Fruit fly (Drosophila melanogaster) whole organism, pupa: ENCODE measurements around the gene jhamt.

Experiments
- CG10348 ChIP-seq: fragments of 200-800 bp; sonication (Bioruptor generic); IDR thresholded peaks from 2 replicates; pipeline ENCODE4 v1.3.6; 2022; ENCODE audit warnings: missing biosample characterization, missing genetic modification characterization
- CG12605 ChIP-seq: fragments of 200-800 bp; sonication (Bioruptor generic); IDR thresholded peaks from 2 replicates; pipeline ENCODE4 v1.3.6; 2022; ENCODE audit warnings: missing biosample characterization, missing genetic modification characterization
- CG13204 ChIP-seq: fragments of 200-800 bp; sonication (Bioruptor generic); optimal IDR thresholded peaks from 2 replicates; lab custom pipeline; 2018; ENCODE audit warnings: missing biosample characterization, mild to moderate bottlenecking, missing genetic modification characterization, moderate library complexity
- CG14655 ChIP-seq: fragments of 200-800 bp; sonication (Bioruptor generic); optimal IDR thresholded peaks from 3 replicates; lab custom pipeline; 2017; ENCODE audit warnings: mild to moderate bottlenecking, missing biosample characterization, missing genetic modification reagents, missing genetic modification characterization
- CG15710 ChIP-seq: fragments of 200-800 bp; sonication (Bioruptor generic); optimal IDR thresholded peaks from 2 replicates; lab custom pipeline; 2018; ENCODE audit warnings: missing biosample characterization, mild to moderate bottlenecking, missing genetic modification characterization, moderate library complexity
- CG17806 ChIP-seq: fragments of 200-800 bp; sonication (Bioruptor generic); optimal IDR thresholded peaks from 2 replicates; lab custom pipeline; 2018; ENCODE audit warnings: missing biosample characterization, mild to moderate bottlenecking, missing genetic modification characterization, moderate library complexity
- CG32121 ChIP-seq: fragments of 200-800 bp; sonication (Bioruptor generic); IDR thresholded peaks from 2 replicates; pipeline ENCODE4 v1.3.6; 2022; ENCODE audit warnings: missing biosample characterization, missing genetic modification characterization
- CG34367 ChIP-seq: fragments of 200-800 bp; sonication (Bioruptor generic); optimal IDR thresholded peaks from 2 replicates; lab custom pipeline; 2018; ENCODE audit warnings: missing biosample characterization, mild to moderate bottlenecking, missing genetic modification characterization
- CG4496 ChIP-seq: fragments of 200-800 bp; sonication (Bioruptor generic); IDR thresholded peaks from 3 replicates; pipeline ENCODE4 v1.3.6; 2022; ENCODE audit warnings: missing biosample characterization, missing genetic modification characterization
- CG8159 ChIP-seq: fragments of 200-800 bp; sonication (Bioruptor generic); optimal IDR thresholded peaks from 3 replicates; lab custom pipeline; 2018; ENCODE audit warnings: missing biosample characterization, mild to moderate bottlenecking, missing genetic modification characterization, moderate library complexity
- CG8301 ChIP-seq: fragments of 200-800 bp; sonication (Bioruptor generic); optimal IDR thresholded peaks from 2 replicates; lab custom pipeline; 2018; ENCODE audit warnings: missing biosample characterization, mild to moderate bottlenecking, missing genetic modification characterization
- CG9948 ChIP-seq: fragments of 200-800 bp; sonication (Bioruptor generic); optimal IDR thresholded peaks from 2 replicates; lab custom pipeline; 2018; ENCODE audit warnings: missing biosample characterization, mild to moderate bottlenecking, missing genetic modification characterization, moderate library complexity
- D1 ChIP-seq: fragments of 200-800 bp; sonication (Bioruptor generic); optimal IDR thresholded peaks from 2 replicates; lab custom pipeline; 2018; ENCODE audit warnings: missing biosample characterization, mild to moderate bottlenecking, missing genetic modification characterization, moderate library complexity
- EcR ChIP-seq: fragments of 200-800 bp; sonication (Bioruptor generic); optimal IDR thresholded peaks from 3 replicates; lab custom pipeline; 2019; ENCODE audit warnings: missing biosample characterization, missing genetic modification characterization, mild to moderate bottlenecking, moderate library complexity, missing genetic modification reagents
- Ets98B ChIP-seq: fragments of 200-800 bp; sonication (Bioruptor generic); IDR thresholded peaks from 2 replicates; pipeline ENCODE4 v1.3.6; 2022; ENCODE audit warnings: missing biosample characterization, missing genetic modification characterization
- Pif1A ChIP-seq: fragments of 200-800 bp; sonication (Bioruptor generic); optimal IDR thresholded peaks from 3 replicates; lab custom pipeline; 2016; ENCODE audit warnings: missing biosample characterization, missing genetic modification characterization
- Pif1B ChIP-seq: fragments of 200-800 bp; sonication (Bioruptor generic); optimal IDR thresholded peaks from 3 replicates; lab custom pipeline; 2016; ENCODE audit warnings: missing biosample characterization, missing genetic modification characterization
- Snoo ChIP-seq: fragments of 200-800 bp; sonication (Bioruptor generic); optimal IDR thresholded peaks from 3 replicates; lab custom pipeline; 2017; ENCODE audit warnings: missing biosample characterization, mild to moderate bottlenecking, missing genetic modification characterization, inconsistent platforms
- fd96Ca ChIP-seq: fragments of 200-800 bp; sonication (Bioruptor generic); IDR thresholded peaks from 3 replicates; pipeline ENCODE4 v1.3.6; 2022; ENCODE audit warnings: missing biosample characterization, missing genetic modification characterization
- gl ChIP-seq: fragments of 200-800 bp; sonication (Bioruptor generic); optimal IDR thresholded peaks from 2 replicates; lab custom pipeline; 2018; ENCODE audit warnings: missing biosample characterization, mild to moderate bottlenecking, missing genetic modification characterization
- rn ChIP-seq: fragments of 200-800 bp; sonication (Bioruptor generic); IDR thresholded peaks from 2 replicates; pipeline ENCODE4 v1.3.6; 2022; ENCODE audit warnings: missing biosample characterization, missing genetic modification characterization

jhamt gene

DNA sequence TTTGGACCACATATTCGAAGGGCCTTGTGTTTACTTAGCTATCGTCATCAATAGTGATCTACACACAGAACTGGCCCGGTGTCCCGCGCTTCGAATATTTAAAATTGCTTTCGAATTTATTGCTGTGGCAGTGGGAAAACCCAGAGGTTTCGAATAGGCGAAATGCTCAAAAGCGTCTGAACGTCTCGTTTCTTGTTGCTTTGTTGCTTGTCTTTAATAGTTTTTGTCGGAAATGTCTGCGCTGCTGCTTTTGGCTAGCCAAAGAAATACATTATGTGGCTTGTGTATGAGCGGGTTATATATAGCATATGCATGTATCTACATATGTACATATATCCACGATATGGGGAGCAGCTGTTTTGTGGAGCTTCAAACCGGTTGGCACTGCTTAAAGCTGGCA is 44.5 kb upstream of the jhamt start:
- TF ChIP-seq D1 (tag; lab: Kevin White, UChicago) = no peak
- no peak for TF ChIP-seq CG15710 (tag; lab: Kevin White, UChicago)
- no peak for TF ChIP-seq EcR (GFP tag; lab: Kevin White, UChicago)
- no peak for TF ChIP-seq fd96Ca (GFP tag; lab: Robert Waterston, UW)
- 0 out of 3 replicates have a peak, but pooled peaks have one; percentile 23 for TF ChIP-seq CG4496
- TF ChIP-seq CG8301 (tag; lab: Kevin White, UChicago) = no peak
- TF ChIP-seq CG9948 (tag; lab: Kevin White, UChicago) = no peak

DNA sequence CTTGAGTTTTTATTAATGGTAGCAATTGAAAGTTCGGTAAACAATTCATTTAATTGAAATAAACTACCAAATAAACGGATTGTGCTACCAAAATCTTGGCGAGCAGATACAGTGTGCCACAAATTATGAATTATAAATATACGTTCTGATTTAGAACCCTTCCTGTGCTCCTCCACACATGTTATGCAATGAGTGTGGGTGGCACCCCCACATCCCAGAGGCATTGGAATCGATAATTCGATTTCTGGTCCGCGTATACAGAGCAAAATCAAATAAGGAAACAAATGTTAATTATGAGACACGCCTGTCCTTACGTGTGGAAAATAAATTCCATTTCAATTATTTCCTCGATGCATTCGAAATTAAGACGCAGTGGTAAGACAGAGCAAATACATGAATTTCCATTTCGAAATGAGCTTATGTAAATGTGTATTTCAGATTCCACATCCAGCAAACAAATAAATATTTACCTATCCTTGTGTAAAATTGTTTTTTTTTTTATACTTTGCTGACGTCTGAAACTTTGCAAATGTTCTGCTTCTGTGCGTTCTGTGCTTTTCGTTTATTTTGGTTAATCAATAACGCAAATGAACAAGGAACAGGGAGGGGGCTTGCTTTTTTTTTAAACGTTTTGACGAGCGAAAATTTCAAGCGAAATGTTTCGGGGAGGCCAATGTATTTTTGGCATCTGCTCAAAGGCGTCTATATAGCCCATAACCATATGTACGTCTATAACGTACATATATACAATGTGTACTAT is 43.7 kb upstream of the jhamt start:
- TF ChIP-seq CG8301 (tag; lab: Kevin White, UChicago) (no peak), Ets98B (no peak), fd96Ca (GFP tag; lab: Robert Waterston, UW) (no peak), Pif1B (no peak), CG14655 (GFP tag; lab: Kevin White, UChicago) (no peak), CG15710 (tag; lab: Kevin White, UChicago) (no peak), CG17806 (no peak), CG32121 (GFP tag; lab: Robert Waterston, UW) (no peak), CG9948 (tag; lab: Kevin White, UChicago) (no peak), rn (GFP tag; lab: Robert Waterston, UW) (no peak), CG12605 (GFP tag; lab: Robert Waterston, UW) (no peak), Pif1A (GFP tag; lab: Kevin White, UChicago) (no peak), CG13204 (GFP tag; lab: Kevin White, UChicago) (no peak), gl (tag; lab: Kevin White, UChicago) (no peak), CG34367 (tag; lab: Kevin White, UChicago) (no peak), Snoo (tag; lab: Kevin White, UChicago) (no peak)
- TF ChIP-seq, all 21 proteins: peak for 0

DNA sequence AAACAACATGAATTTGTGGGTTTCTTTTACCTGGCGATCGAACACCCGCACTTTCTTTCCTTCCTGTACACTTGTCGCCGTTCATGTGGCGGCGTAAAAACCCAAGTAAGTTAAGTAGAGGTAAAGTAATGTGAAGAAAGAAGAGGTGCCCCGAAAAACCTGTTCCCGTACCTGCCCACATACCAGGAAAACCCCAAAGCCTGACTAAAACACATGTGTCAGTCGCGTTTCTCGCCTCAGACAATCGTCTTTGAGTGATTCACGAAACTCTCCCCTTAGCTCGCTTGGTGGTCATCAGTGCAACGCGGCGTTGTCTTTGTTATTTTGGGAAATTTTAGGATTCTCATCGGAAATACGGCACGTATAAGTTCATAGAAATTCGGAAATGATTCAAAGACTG is 42.2 kb upstream of the jhamt start:
- TF ChIP-seq gl (tag; lab: Kevin White, UChicago) (no peak), CG4496 (no peak), CG34367 (tag; lab: Kevin White, UChicago) (no peak), EcR (GFP tag; lab: Kevin White, UChicago) (no peak), CG14655 (GFP tag; lab: Kevin White, UChicago) (no peak), CG8301 (tag; lab: Kevin White, UChicago) (no peak), CG15710 (tag; lab: Kevin White, UChicago) (no peak), CG8159 (no peak), CG10348 (GFP tag; lab: Robert Waterston, UW) (no peak), Pif1A (GFP tag; lab: Kevin White, UChicago) (no peak), Ets98B (no peak), D1 (tag; lab: Kevin White, UChicago) (no peak), CG12605 (GFP tag; lab: Robert Waterston, UW) (no peak), rn (GFP tag; lab: Robert Waterston, UW) (no peak), CG32121 (GFP tag; lab: Robert Waterston, UW) (no peak)

- TF ChIP-seq D1 (tag; lab: Kevin White, UChicago) = no peak
- no peak for TF ChIP-seq gl (tag; lab: Kevin White, UChicago)
- peak; percentile 79 for TF ChIP-seq CG4496
- TF ChIP-seq EcR (GFP tag; lab: Kevin White, UChicago) = peak; percentile 60
- no peak for TF ChIP-seq CG9948 (tag; lab: Kevin White, UChicago)
- TF ChIP-seq CG8159 = peak; percentile 8
- no peak for TF ChIP-seq CG10348 (GFP tag; lab: Robert Waterston, UW)
- no peak for TF ChIP-seq CG15710 (tag; lab: Kevin White, UChicago)
- TF ChIP-seq CG14655 (GFP tag; lab: Kevin White, UChicago) = peak; percentile 13
- no peak for TF ChIP-seq CG8301 (tag; lab: Kevin White, UChicago)
- no peak for TF ChIP-seq CG17806
- TF ChIP-seq CG12605 (GFP tag; lab: Robert Waterston, UW) = peak; percentile 92
- peak; percentile 35; the same call in 1 of the 3 replicates for TF ChIP-seq fd96Ca (GFP tag; lab: Robert Waterston, UW)
- TF ChIP-seq Ets98B = peak; percentile 31; the same call in 1 of the 2 replicates
- peak; percentile 78 for TF ChIP-seq CG13204 (GFP tag; lab: Kevin White, UChicago)
- TF ChIP-seq Pif1B = peak; percentile 57
- TF ChIP-seq CG34367 (tag; lab: Kevin White, UChicago) = no peak
- TF ChIP-seq Snoo (tag; lab: Kevin White, UChicago) = peak; percentile 10
- TF ChIP-seq Pif1A (GFP tag; lab: Kevin White, UChicago) = peak; percentile 36
- TF ChIP-seq CG32121 (GFP tag; lab: Robert Waterston, UW) = peak; percentile 32; the same call in 1 of the 2 replicates
- no peak for TF ChIP-seq rn (GFP tag; lab: Robert Waterston, UW)
Measured at dm6 chr2L:16324833-16325232, 40.9 kb upstream of the jhamt start.

dm6 chr2L:16325515-16326257 is 40.0 kb upstream of the jhamt start, which contains the start of gene cact:
Gene cact (minus strand): TSS chr2L:16326207.
- TF ChIP-seq CG8159 = peak; percentile 90
- TF ChIP-seq rn (GFP tag; lab: Robert Waterston, UW) = peak; percentile 83
- peak; percentile 92 for TF ChIP-seq Ets98B
- TF ChIP-seq Snoo (tag; lab: Kevin White, UChicago) = peak; percentile 87
- peak; percentile 90 for TF ChIP-seq CG32121 (GFP tag; lab: Robert Waterston, UW)
- peak; percentile 91 for TF ChIP-seq CG4496
- peak; percentile 84 for TF ChIP-seq Pif1B
- peak; percentile 79 for TF ChIP-seq CG12605 (GFP tag; lab: Robert Waterston, UW)
- peak; percentile 88 for TF ChIP-seq CG14655 (GFP tag; lab: Kevin White, UChicago)
- peak; percentile 84 for TF ChIP-seq CG8301 (tag; lab: Kevin White, UChicago)
- peak; percentile 87 for TF ChIP-seq CG9948 (tag; lab: Kevin White, UChicago)
- TF ChIP-seq EcR (GFP tag; lab: Kevin White, UChicago) = peak; percentile 15
- TF ChIP-seq gl (tag; lab: Kevin White, UChicago) = peak; percentile 42
- TF ChIP-seq CG34367 (tag; lab: Kevin White, UChicago) = peak; percentile 79
- peak; percentile 81; the same call in 2 of the 3 replicates for TF ChIP-seq fd96Ca (GFP tag; lab: Robert Waterston, UW)
- TF ChIP-seq CG10348 (GFP tag; lab: Robert Waterston, UW) = peak; percentile 59
- TF ChIP-seq Pif1A (GFP tag; lab: Kevin White, UChicago) = peak; percentile 90
- no peak for TF ChIP-seq CG13204 (GFP tag; lab: Kevin White, UChicago)
- peak; percentile 34 for TF ChIP-seq D1 (tag; lab: Kevin White, UChicago)
- peak; percentile 84 for TF ChIP-seq CG15710 (tag; lab: Kevin White, UChicago)
- TF ChIP-seq CG17806 = peak; percentile 91
- TF ChIP-seq, all 21 proteins: peak for 20
